Worm (Caenorhabditis elegans) whole organism, L4 larva: ENCODE data around the gene C46F11.5.

Experiments
- F10B5.3 ChIP-seq: sonication (generic microtip); optimal IDR thresholded peaks from 2 replicates; lab custom pipeline; 2016; ENCODE audit warnings: mild to moderate bottlenecking, missing genetic modification characterization, missing compliant biosample characterization
- R02D3.7 ChIP-seq: fragments of 150-350 bp; sonication (generic microtip); optimal IDR thresholded peaks from 3 replicates; lab custom pipeline; 2014; ENCODE audit warnings: missing biosample characterization, missing genetic modification characterization
- ama-1 ChIP-seq: fragments of 150-350 bp; optimal IDR thresholded peaks from 2 replicates; lab custom pipeline; 2014; ENCODE audit warnings: inconsistent platforms, mixed read lengths
- ceh-82 ChIP-seq: sonication (generic microtip); optimal IDR thresholded peaks from 2 replicates; lab custom pipeline; 2017; ENCODE audit warnings: missing biosample characterization, missing genetic modification characterization
- daf-16 ChIP-seq, 3 experiments: sonication (generic microtip); optimal IDR thresholded peaks; 2 replicates each; lab custom pipeline; 2016 to 2017; ENCODE audit warnings: missing genetic modification characterization in 3 of 3, missing genetic modification reagents in 3 of 3, mild to moderate bottlenecking in 2 of 3, missing compliant biosample characterization in 2 of 3, missing biosample characterization in 1 of 3, moderate library complexity in 1 of 3
- nhr-6 ChIP-seq: fragments of 150-350 bp; optimal IDR thresholded peaks from 2 replicates; lab custom pipeline; 2014; ENCODE audit warnings: missing biosample characterization, missing genetic modification characterization
- nhr-76 ChIP-seq: fragments of 150-350 bp; optimal IDR thresholded peaks from 2 replicates; lab custom pipeline; 2014; ENCODE audit warnings: missing biosample characterization, missing genetic modification characterization
- nhr-77 ChIP-seq: fragments of 150-350 bp; optimal IDR thresholded peaks from 2 replicates; lab custom pipeline; 2014; ENCODE audit warnings: missing biosample characterization, missing genetic modification characterization
- pha-4 ChIP-seq, 2 experiments: fragments of 150-350 bp in 1 of 2; fragments of 200-800 bp in 1 of 2; sonication (Bioruptor generic) in 1 of 2; IDR thresholded peaks in 1 of 2; optimal IDR thresholded peaks in 1 of 2; 2 replicates each; pipeline versions ENCODE4 v1.3.6 to Lab custom; 2014 to 2022; ENCODE audit warnings: missing genetic modification characterization in 2 of 2, missing genetic modification reagents in 2 of 2, missing biosample characterization in 1 of 2, missing compliant biosample characterization in 1 of 2
- unc-39 ChIP-seq: sonication (generic microtip); optimal IDR thresholded peaks from 2 replicates; lab custom pipeline; 2017; ENCODE audit warnings: missing biosample characterization, missing genetic modification characterization

DNA sequence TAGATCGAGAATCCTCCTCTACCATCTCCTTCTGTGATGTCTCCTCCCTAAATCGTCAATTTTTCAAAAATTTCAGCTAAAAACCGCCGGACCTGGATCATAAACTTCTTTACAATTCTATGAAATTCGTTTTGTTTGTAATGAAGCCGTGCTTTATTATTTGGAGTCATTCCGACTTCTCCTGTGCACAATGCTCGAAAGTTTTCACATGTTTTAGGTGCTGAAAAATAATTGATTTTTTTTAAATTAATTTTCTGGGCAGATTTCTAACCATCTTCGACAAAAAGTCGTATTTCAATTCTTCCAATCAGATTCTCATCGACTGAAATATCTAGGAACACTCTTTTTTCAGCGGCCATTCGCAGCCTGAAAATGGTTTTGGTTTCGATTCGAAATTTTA, 41.9 kb upstream of the C46F11.5 start, which contains the start of gene cyn-9:
- TF ChIP-seq R02D3.7 (tag; lab: Kevin White, UChicago) (no peak), pha-4 (GFP tag; IDR thresholded peaks at IDR 0.05; lab: Robert Waterston, UW) (no peak), pha-4 (tag; optimal IDR thresholded peaks at IDR 0.05; lab: Kevin White, UChicago) (no peak), ama-1 (no peak), nhr-6 (tag; lab: Kevin White, UChicago) (no peak), unc-39 (no peak), nhr-76 (tag; lab: Kevin White, UChicago) (no peak), nhr-77 (tag; lab: Kevin White, UChicago) (no peak), ceh-82 (no peak), daf-16 (GFP tag; optimal IDR thresholded peaks at IDR 0.05; lab: Kevin White, UChicago) (no peak), daf-16 (tag; optimal IDR thresholded peaks at IDR 0.05; lab: Kevin White, UChicago) (no peak), F10B5.3 (no peak)
